Worm (Caenorhabditis elegans) whole organism, L3 larva: ENCODE data around the gene atx-3.

Experiments used
- R02D3.7 ChIP-seq: fragments of 150-350 bp; optimal IDR thresholded peaks from 2 replicates; lab custom pipeline; 2014; ENCODE audit warnings: missing biosample characterization, missing genetic modification characterization
- ZK546.5 ChIP-seq: sonication (generic microtip); optimal IDR thresholded peaks from 2 replicates; lab custom pipeline; 2017; ENCODE audit warnings: missing biosample characterization, missing genetic modification characterization
- aly-2 ChIP-seq: fragments of 150-350 bp; optimal IDR thresholded peaks from 2 replicates; lab custom pipeline; 2014; ENCODE audit warnings: missing biosample characterization, missing genetic modification characterization
- ama-1 ChIP-seq: fragments of 150-350 bp; optimal IDR thresholded peaks from 2 replicates; lab custom pipeline; 2018
- ceh-16 ChIP-seq: sonication (generic microtip); optimal IDR thresholded peaks from 2 replicates; lab custom pipeline; 2017; ENCODE audit warnings: missing biosample characterization, missing genetic modification characterization
- ceh-28 ChIP-seq: fragments of 150-350 bp; optimal IDR thresholded peaks from 2 replicates; lab custom pipeline; 2014; ENCODE audit warnings: missing biosample characterization, missing genetic modification reagents, missing genetic modification characterization
- ceh-82 ChIP-seq: fragments of 150-350 bp; optimal IDR thresholded peaks from 2 replicates; lab custom pipeline; 2014; ENCODE audit warnings: missing biosample characterization, missing genetic modification characterization
- ceh-9 ChIP-seq: sonication (generic microtip); optimal IDR thresholded peaks from 2 replicates; lab custom pipeline; 2018; ENCODE audit warnings: missing biosample characterization, missing genetic modification characterization
- daf-12 ChIP-seq: fragments of 150-350 bp; optimal IDR thresholded peaks from 2 replicates; lab custom pipeline; 2014; ENCODE audit warnings: missing biosample characterization, missing genetic modification reagents, missing genetic modification characterization
- egl-27 ChIP-seq: sonication (generic microtip); optimal IDR thresholded peaks from 4 replicates; lab custom pipeline; 2017; ENCODE audit warnings: missing biosample characterization, missing genetic modification reagents, missing genetic modification characterization
- egl-5 ChIP-seq: fragments of 150-350 bp; optimal IDR thresholded peaks from 2 replicates; lab custom pipeline; 2017; ENCODE audit warnings: missing biosample characterization, missing genetic modification reagents, missing genetic modification characterization, inconsistent platforms
- elt-1 ChIP-seq: fragments of 150-350 bp; optimal IDR thresholded peaks from 2 replicates; lab custom pipeline; 2014; ENCODE audit warnings: missing biosample characterization, missing genetic modification characterization
- elt-2 ChIP-seq: sonication (generic microtip); optimal IDR thresholded peaks from 2 replicates; lab custom pipeline; 2016; ENCODE audit warnings: missing genetic modification reagents, mild to moderate bottlenecking, missing genetic modification characterization, missing compliant biosample characterization
- elt-3 ChIP-seq, 3 experiments: fragments of 150-350 bp in 1 of 3; sonication (generic microtip) in 2 of 3; optimal IDR thresholded peaks; 2 replicates in 2 of 3; 4 replicates in 1 of 3; lab custom pipeline; 2014 to 2017; ENCODE audit warnings: missing biosample characterization in 3 of 3, missing genetic modification characterization in 3 of 3
- eor-1 ChIP-seq, 2 experiments: fragments of 150-350 bp; optimal IDR thresholded peaks; 2 replicates each; lab custom pipeline; 2014 to 2018; ENCODE audit warnings: missing biosample characterization in 2 of 2, missing genetic modification characterization in 2 of 2
- fkh-10 ChIP-seq: sonication (generic microtip); optimal IDR thresholded peaks from 2 replicates; lab custom pipeline; 2017; ENCODE audit warnings: missing biosample characterization, missing genetic modification reagents, missing genetic modification characterization
- fkh-2 ChIP-seq: fragments of 150-350 bp; optimal IDR thresholded peaks from 2 replicates; lab custom pipeline; 2014; ENCODE audit warnings: missing biosample characterization, missing genetic modification reagents, missing genetic modification characterization
- fos-1 ChIP-seq: fragments of 150-350 bp; optimal IDR thresholded peaks from 2 replicates; lab custom pipeline; 2014; ENCODE audit warnings: missing biosample characterization, missing genetic modification characterization
- hmg-11 ChIP-seq: sonication (generic microtip); optimal IDR thresholded peaks from 2 replicates; lab custom pipeline; 2016; ENCODE audit warnings: missing genetic modification characterization, missing compliant biosample characterization
- jun-1 ChIP-seq: fragments of 150-350 bp; optimal IDR thresholded peaks from 2 replicates; lab custom pipeline; 2014; ENCODE audit warnings: missing biosample characterization, missing genetic modification reagents, missing genetic modification characterization
- lin-15B ChIP-seq: fragments of 150-350 bp; optimal IDR thresholded peaks from 2 replicates; lab custom pipeline; 2014; ENCODE audit warnings: missing biosample characterization, missing genetic modification characterization
- lin-39 ChIP-seq: fragments of 150-350 bp; optimal IDR thresholded peaks from 2 replicates; lab custom pipeline; 2018; ENCODE audit warnings: missing biosample characterization, missing genetic modification reagents, missing genetic modification characterization
- lsy-12 ChIP-seq: sonication (generic microtip); optimal IDR thresholded peaks from 2 replicates; lab custom pipeline; 2016; ENCODE audit warnings: mild to moderate bottlenecking, missing genetic modification characterization, missing compliant biosample characterization
- mdl-1 ChIP-seq: fragments of 150-350 bp; optimal IDR thresholded peaks from 2 replicates; lab custom pipeline; 2014; ENCODE audit warnings: missing biosample characterization, missing genetic modification characterization
- mml-1 ChIP-seq: fragments of 150-350 bp; sonication (generic microtip); optimal IDR thresholded peaks from 3 replicates; lab custom pipeline; 2014; ENCODE audit warnings: missing biosample characterization, missing genetic modification characterization
- nfya-1 ChIP-seq: sonication (generic microtip); optimal IDR thresholded peaks from 2 replicates; lab custom pipeline; 2017; ENCODE audit warnings: missing genetic modification characterization, mild to moderate bottlenecking, missing compliant biosample characterization, antibody characterized with exemption, moderate library complexity; ENCODE audit not compliant: insufficient read depth
- nhr-11 ChIP-seq: fragments of 150-350 bp; optimal IDR thresholded peaks from 2 replicates; lab custom pipeline; 2014; ENCODE audit warnings: missing biosample characterization, missing genetic modification characterization
- nhr-12 ChIP-seq: fragments of 150-350 bp; optimal IDR thresholded peaks from 2 replicates; lab custom pipeline; 2014; ENCODE audit warnings: missing biosample characterization, missing genetic modification characterization
- nhr-23 ChIP-seq: fragments of 150-350 bp; optimal IDR thresholded peaks from 2 replicates; lab custom pipeline; 2014; ENCODE audit warnings: missing biosample characterization, missing genetic modification reagents, missing genetic modification characterization
- nhr-237 ChIP-seq: fragments of 150-350 bp; optimal IDR thresholded peaks from 2 replicates; lab custom pipeline; 2014; ENCODE audit warnings: missing biosample characterization, missing genetic modification characterization
- nhr-25 ChIP-seq: sonication (generic microtip); optimal IDR thresholded peaks from 2 replicates; lab custom pipeline; 2017; ENCODE audit warnings: missing biosample characterization, missing genetic modification characterization
- nhr-28 ChIP-seq: fragments of 150-350 bp; optimal IDR thresholded peaks from 2 replicates; lab custom pipeline; 2014; ENCODE audit warnings: missing biosample characterization, missing genetic modification characterization
- nhr-43 ChIP-seq: sonication (generic microtip); optimal IDR thresholded peaks from 2 replicates; lab custom pipeline; 2016; ENCODE audit warnings: mild to moderate bottlenecking, missing genetic modification characterization, missing compliant biosample characterization; ENCODE audit not compliant: poor library complexity, severe bottlenecking
- nhr-67 ChIP-seq: fragments of 150-350 bp; optimal IDR thresholded peaks from 2 replicates; lab custom pipeline; 2014; ENCODE audit warnings: missing biosample characterization, missing genetic modification characterization
- nhr-76 ChIP-seq: fragments of 150-350 bp; sonication (generic microtip); optimal IDR thresholded peaks from 5 replicates; lab custom pipeline; 2014; ENCODE audit warnings: missing biosample characterization, missing genetic modification characterization
- nhr-77 ChIP-seq: fragments of 150-350 bp; optimal IDR thresholded peaks from 2 replicates; lab custom pipeline; 2014; ENCODE audit warnings: missing biosample characterization, missing genetic modification characterization
- pha-4 ChIP-seq: fragments of 150-350 bp; optimal IDR thresholded peaks from 2 replicates; lab custom pipeline; 2014; ENCODE audit warnings: missing biosample characterization, missing genetic modification reagents, missing genetic modification characterization
- pqm-1 ChIP-seq: fragments of 150-350 bp; optimal IDR thresholded peaks from 2 replicates; lab custom pipeline; 2017; ENCODE audit warnings: missing biosample characterization, missing genetic modification characterization, inconsistent platforms
- sea-2 ChIP-seq: fragments of 150-350 bp; sonication (generic microtip); optimal IDR thresholded peaks from 4 replicates; lab custom pipeline; 2014; ENCODE audit warnings: missing biosample characterization, missing genetic modification reagents, missing genetic modification characterization
- skn-1 ChIP-seq: fragments of 150-350 bp; optimal IDR thresholded peaks from 2 replicates; lab custom pipeline; 2014; ENCODE audit warnings: missing biosample characterization, missing genetic modification characterization
- snpc-4 ChIP-seq: fragments of 150-350 bp; optimal IDR thresholded peaks from 2 replicates; lab custom pipeline; 2014; ENCODE audit warnings: missing biosample characterization, missing genetic modification characterization
- tbx-2 ChIP-seq: sonication (generic microtip); optimal IDR thresholded peaks from 2 replicates; lab custom pipeline; 2016; ENCODE audit warnings: mild to moderate bottlenecking, missing genetic modification characterization, missing compliant biosample characterization
- unc-39 ChIP-seq: sonication (generic microtip); optimal IDR thresholded peaks from 4 replicates; lab custom pipeline; 2017; ENCODE audit warnings: missing biosample characterization, missing genetic modification characterization
- unc-62 ChIP-seq: fragments of 150-350 bp; sonication (generic microtip); optimal IDR thresholded peaks from 4 replicates; lab custom pipeline; 2014; ENCODE audit warnings: missing biosample characterization, missing genetic modification reagents, missing genetic modification characterization
- zag-1 ChIP-seq: fragments of 150-350 bp; optimal IDR thresholded peaks from 2 replicates; lab custom pipeline; 2014; ENCODE audit warnings: missing biosample characterization, missing genetic modification characterization
- ztf-11 ChIP-seq: fragments of 150-350 bp; optimal IDR thresholded peaks from 2 replicates; lab custom pipeline; 2014; ENCODE audit warnings: missing biosample characterization, missing genetic modification characterization
- ztf-4 ChIP-seq: fragments of 150-350 bp; optimal IDR thresholded peaks from 2 replicates; lab custom pipeline; 2014; ENCODE audit warnings: missing biosample characterization, missing genetic modification characterization

Gene atx-3

DNA sequence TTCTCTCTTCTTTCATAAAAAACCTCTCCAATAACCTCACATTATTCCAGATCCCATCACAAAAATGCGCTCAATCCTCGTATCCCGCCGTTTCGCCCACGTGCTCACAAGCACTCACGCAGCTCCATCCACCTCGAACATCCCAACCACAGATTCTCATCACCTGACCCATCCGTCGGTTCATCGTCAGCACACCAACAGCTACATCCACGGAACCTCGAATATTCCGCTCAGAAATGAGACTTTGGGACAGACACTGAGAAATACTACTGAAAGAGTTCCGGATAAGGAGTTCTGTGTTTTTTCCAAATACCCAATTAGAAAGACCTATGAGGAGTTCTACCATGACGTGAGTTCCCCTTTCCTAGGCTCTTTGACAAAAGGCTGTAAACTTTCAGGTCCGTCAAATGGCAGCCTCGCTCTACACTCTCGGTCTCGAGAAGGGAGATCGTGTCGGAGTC, 9.9 kb downstream of the atx-3 start, which contains the start of gene acs-2:
acs-2 (plus strand) TSS at position 51 of the 461 bp plus-strand sequence.
- no peak for TF ChIP-seq lsy-12 (tag; lab: Kevin White, UChicago)
- peak; percentile 96 for TF ChIP-seq ama-1 (lab: Kevin White, UChicago)

ce11 chrV:15566511-15567178, 10.6 kb downstream of the atx-3 start:
- TF ChIP-seq ceh-16, result no peak
- no peak for TF ChIP-seq ceh-9 (tag; lab: Kevin White, UChicago)
- TF ChIP-seq lin-39 (tag; lab: Kevin White, UChicago), result peak; percentile 96
- no peak for TF ChIP-seq sea-2 (GFP tag; lab: Kevin White, UChicago)
- TF ChIP-seq nhr-77 (tag; lab: Kevin White, UChicago), result no peak
- TF ChIP-seq ztf-4 (tag; lab: Kevin White, UChicago), result no peak
- TF ChIP-seq tbx-2 (tag; lab: Kevin White, UChicago), result no peak
- TF ChIP-seq ztf-11 (tag; lab: Kevin White, UChicago), result no peak
- TF ChIP-seq nhr-237 (tag; lab: Kevin White, UChicago), result no peak
- TF ChIP-seq lsy-12 (tag; lab: Kevin White, UChicago), result no peak
- TF ChIP-seq nhr-11 (tag; lab: Kevin White, UChicago), result peak; percentile 70
- peak; percentile 78 for TF ChIP-seq elt-2 (tag; lab: Kevin White, UChicago)
- TF ChIP-seq nfya-1 (tag; lab: Kevin White, UChicago), result peak; percentile 82
- no peak for TF ChIP-seq nhr-25 (tag; lab: Kevin White, UChicago)
- TF ChIP-seq ama-1 (lab: Kevin White, UChicago), result peak; percentile 96
- no peak for TF ChIP-seq mml-1 (tag; lab: Kevin White, UChicago)
- no peak for TF ChIP-seq nhr-76
- no peak for TF ChIP-seq nhr-12 (tag; lab: Kevin White, UChicago)
- TF ChIP-seq elt-1 (tag; lab: Kevin White, UChicago), result peak; percentile 77
- TF ChIP-seq skn-1 (tag; lab: Kevin White, UChicago), result no peak
- no peak for TF ChIP-seq unc-39 (tag; lab: Kevin White, UChicago)
- no peak for TF ChIP-seq ZK546.5 (tag; lab: Kevin White, UChicago)
- no peak for TF ChIP-seq nhr-23 (tag; lab: Kevin White, UChicago)
- peak; percentile 82 for TF ChIP-seq mdl-1
- peak; percentile 84 for TF ChIP-seq nhr-43 (tag; lab: Kevin White, UChicago)
- TF ChIP-seq eor-1 (tag; optimal IDR thresholded peaks at IDR 0.05; lab: Kevin White, UChicago), result no peak
- peak; percentile 87 for TF ChIP-seq pha-4 (tag; lab: Kevin White, UChicago)
- TF ChIP-seq elt-3 (tag; optimal IDR thresholded peaks at IDR 0.05; lab: Kevin White, UChicago), result no peak
- no peak for TF ChIP-seq R02D3.7 (tag; lab: Kevin White, UChicago)
- TF ChIP-seq zag-1 (tag; lab: Kevin White, UChicago), result no peak
- no peak for TF ChIP-seq fkh-2 (tag; lab: Kevin White, UChicago)
- peak; percentile 57 for TF ChIP-seq hmg-11
- no peak for TF ChIP-seq fos-1 (tag; lab: Kevin White, UChicago)
- no peak for TF ChIP-seq aly-2
- peak; percentile 86 for TF ChIP-seq egl-5 (tag; lab: Kevin White, UChicago)
- peak; percentile 9 for TF ChIP-seq lin-15B (tag; lab: Kevin White, UChicago)
- TF ChIP-seq nhr-28 (tag; lab: Kevin White, UChicago), result no peak
- TF ChIP-seq jun-1, result peak; percentile 85
- peak; percentile 94 for TF ChIP-seq pqm-1 (tag; lab: Kevin White, UChicago)
- no peak for TF ChIP-seq nhr-67 (tag; lab: Kevin White, UChicago)
- no peak for TF ChIP-seq fkh-10 (GFP tag; lab: Kevin White, UChicago)
- TF ChIP-seq ceh-28 (tag; lab: Kevin White, UChicago), result peak; percentile 40
- TF ChIP-seq daf-12, result no peak
- no peak for TF ChIP-seq ceh-82 (tag; lab: Kevin White, UChicago)
- TF ChIP-seq unc-62, result peak; percentile 19
- no peak for TF ChIP-seq egl-27 (tag; lab: Kevin White, UChicago)
- TF ChIP-seq snpc-4 (tag; lab: Kevin White, UChicago), result peak; percentile 82
- TF ChIP-seq, all 47 proteins: peak for 17
